Fruit fly (Drosophila melanogaster) whole organism, pupa: Measurements from ENCODE around the gene CG10254.

ENCODE experiments used
- EcR ChIP-seq: fragments of 200-800 bp; sonication (Bioruptor generic); optimal IDR thresholded peaks from 3 replicates; lab custom pipeline; 2019; ENCODE audit warnings: missing biosample characterization, missing genetic modification characterization, mild to moderate bottlenecking, moderate library complexity, missing genetic modification reagents
- fd96Ca ChIP-seq: fragments of 200-800 bp; sonication (Bioruptor generic); IDR thresholded peaks from 3 replicates; pipeline ENCODE4 v1.3.6; 2022; ENCODE audit warnings: missing biosample characterization, missing genetic modification characterization

dm6 chr3R:23674369-23674768 lies 20.4 kb downstream of the CG10254 start:
- no peak for TF ChIP-seq fd96Ca (GFP tag; lab: Robert Waterston, UW)
- TF ChIP-seq EcR (GFP tag; lab: Kevin White, UChicago), result no peak
